Worm (Caenorhabditis elegans) whole organism, young adult: Measurements from ENCODE around the gene Y43C5A.2.

Experiments
- B0261.1 ChIP-seq: sonication (generic microtip); optimal IDR thresholded peaks from 2 replicates; lab custom pipeline; 2016; ENCODE audit warnings: mild to moderate bottlenecking, missing genetic modification characterization, moderate library complexity, missing compliant biosample characterization
- C17E4.6 ChIP-seq: fragments of 200-800 bp; sonication (Bioruptor generic); IDR thresholded peaks from 2 replicates; pipeline ENCODE4 v1.3.6; 2022; ENCODE audit warnings: missing genetic modification reagents, missing genetic modification characterization, missing compliant biosample characterization
- D2030.7 ChIP-seq: fragments of 200-800 bp; sonication (Bioruptor generic); IDR thresholded peaks from 2 replicates; pipeline ENCODE4 v1.3.6; 2022; ENCODE audit warnings: missing genetic modification reagents, missing genetic modification characterization, missing compliant biosample characterization
- F23B12.7 ChIP-seq: sonication (generic microtip); optimal IDR thresholded peaks from 2 replicates; lab custom pipeline; 2017; ENCODE audit warnings: missing genetic modification characterization, mild to moderate bottlenecking, missing compliant biosample characterization, antibody characterized with exemption, moderate library complexity; ENCODE audit not compliant: insufficient read depth
- F33H1.4 ChIP-seq: fragments of 200-800 bp; sonication (Bioruptor generic); IDR thresholded peaks from 2 replicates; pipeline ENCODE4 v1.3.6; 2022; ENCODE audit warnings: missing genetic modification reagents, missing genetic modification characterization, missing compliant biosample characterization
- F39B2.1 ChIP-seq: fragments of 200-800 bp; sonication (Bioruptor generic); IDR thresholded peaks from 2 replicates; pipeline ENCODE4 v1.3.6; 2022; ENCODE audit warnings: missing genetic modification reagents, missing genetic modification characterization, missing compliant biosample characterization
- F52B5.7 ChIP-seq: sonication (generic microtip); optimal IDR thresholded peaks from 2 replicates; lab custom pipeline; 2016; ENCODE audit warnings: mild to moderate bottlenecking, missing genetic modification characterization, missing compliant biosample characterization
- F55B11.4 ChIP-seq: sonication (generic microtip); optimal IDR thresholded peaks from 2 replicates; lab custom pipeline; 2016; ENCODE audit warnings: missing compliant biosample characterization, missing genetic modification characterization, borderline replicate concordance; ENCODE audit not compliant: insufficient read depth
- F57A8.1 ChIP-seq: fragments of 200-800 bp; sonication (Bioruptor generic); optimal IDR thresholded peaks from 2 replicates; lab custom pipeline; 2018; ENCODE audit warnings: mild to moderate bottlenecking, missing genetic modification characterization, moderate library complexity, missing compliant biosample characterization
- F57C9.4 ChIP-seq: sonication (generic microtip); optimal IDR thresholded peaks from 2 replicates; lab custom pipeline; 2017; ENCODE audit warnings: mild to moderate bottlenecking, missing genetic modification characterization, missing compliant biosample characterization
- T26A5.8 ChIP-seq: sonication (generic microtip); optimal IDR thresholded peaks from 2 replicates; lab custom pipeline; 2016; ENCODE audit warnings: missing genetic modification characterization, missing compliant biosample characterization
- Y56A3A.18 ChIP-seq: fragments of 200-800 bp; sonication (Bioruptor generic); IDR thresholded peaks from 2 replicates; pipeline ENCODE4 v1.3.6; 2022; ENCODE audit warnings: missing genetic modification reagents, missing genetic modification characterization, missing compliant biosample characterization
- Y67H2A.10 ChIP-seq: fragments of 200-800 bp; sonication (Bioruptor generic); conservative IDR thresholded peaks from 2 replicates; pipeline ENCODE4 v1.3.6; 2022; ENCODE audit warnings: missing genetic modification reagents, missing genetic modification characterization, missing compliant biosample characterization
- akir-1 ChIP-seq: fragments of 200-800 bp; sonication (Bioruptor generic); optimal IDR thresholded peaks from 2 replicates; lab custom pipeline; 2018; ENCODE audit warnings: mild to moderate bottlenecking, missing genetic modification characterization, moderate library complexity, missing compliant biosample characterization
- atf-7 ChIP-seq: sonication (generic microtip); optimal IDR thresholded peaks from 2 replicates; lab custom pipeline; 2017; ENCODE audit warnings: mild to moderate bottlenecking, missing genetic modification characterization, missing compliant biosample characterization
- attf-3 ChIP-seq: fragments of 200-800 bp; sonication (Bioruptor generic); conservative IDR thresholded peaks from 2 replicates; pipeline ENCODE4 v1.3.6; 2022; ENCODE audit warnings: missing genetic modification reagents, missing genetic modification characterization, missing compliant biosample characterization
- attf-6 ChIP-seq: fragments of 200-800 bp; sonication (Bioruptor generic); IDR thresholded peaks from 2 replicates; pipeline ENCODE4 v1.3.6; 2022; ENCODE audit warnings: missing genetic modification reagents, missing genetic modification characterization, missing compliant biosample characterization
- bed-2 ChIP-seq: fragments of 200-800 bp; sonication (Bioruptor generic); IDR thresholded peaks from 2 replicates; pipeline ENCODE4 v1.3.6; 2022; ENCODE audit warnings: missing genetic modification reagents, missing genetic modification characterization, missing compliant biosample characterization
- ceh-27 ChIP-seq: fragments of 200-800 bp; sonication (Bioruptor generic); optimal IDR thresholded peaks from 2 replicates; lab custom pipeline; 2018; ENCODE audit warnings: mild to moderate bottlenecking, missing genetic modification characterization, moderate library complexity, missing compliant biosample characterization
- ceh-58 ChIP-seq: fragments of 200-800 bp; sonication (Bioruptor generic); IDR thresholded peaks from 2 replicates; pipeline ENCODE4 v1.3.6; 2022; ENCODE audit warnings: missing genetic modification characterization, missing compliant biosample characterization
- ceh-79 ChIP-seq: sonication (generic microtip); optimal IDR thresholded peaks from 2 replicates; lab custom pipeline; 2017; ENCODE audit warnings: mild to moderate bottlenecking, missing genetic modification characterization, missing compliant biosample characterization
- ceh-91 ChIP-seq: fragments of 200-800 bp; sonication (Bioruptor generic); IDR thresholded peaks from 2 replicates; pipeline ENCODE4 v1.3.6; 2022; ENCODE audit warnings: missing genetic modification reagents, missing genetic modification characterization, missing compliant biosample characterization
- die-1 ChIP-seq: sonication (generic microtip); optimal IDR thresholded peaks from 2 replicates; lab custom pipeline; 2016; ENCODE audit warnings: missing genotype, mild to moderate bottlenecking, missing genetic modification characterization, missing compliant biosample characterization
- efl-1 ChIP-seq: fragments of 150-350 bp; optimal IDR thresholded peaks from 2 replicates; lab custom pipeline; 2014; ENCODE audit warnings: missing biosample characterization, missing genetic modification reagents, missing genetic modification characterization
- egl-18 ChIP-seq: fragments of 200-800 bp; sonication (Bioruptor generic); IDR thresholded peaks from 2 replicates; pipeline ENCODE4 v1.3.6; 2022; ENCODE audit warnings: missing genetic modification reagents, missing genetic modification characterization, missing compliant biosample characterization
- egl-44 ChIP-seq: fragments of 200-800 bp; sonication (Bioruptor generic); IDR thresholded peaks from 2 replicates; pipeline ENCODE4 v1.3.6; 2022; ENCODE audit warnings: missing genetic modification reagents, missing genetic modification characterization, missing compliant biosample characterization
- hsf-1 ChIP-seq: fragments of 200-800 bp; sonication (Bioruptor generic); IDR thresholded peaks from 2 replicates; pipeline ENCODE4 v1.3.6; 2022; ENCODE audit warnings: missing genetic modification reagents, missing genetic modification characterization, missing compliant biosample characterization
- lag-1 ChIP-seq: fragments of 200-800 bp; sonication (Bioruptor generic); IDR thresholded peaks from 2 replicates; pipeline ENCODE4 v1.3.6; 2022; ENCODE audit warnings: missing genetic modification reagents, missing genetic modification characterization, missing compliant biosample characterization
- lin-26 ChIP-seq: fragments of 200-800 bp; sonication (Bioruptor generic); IDR thresholded peaks from 2 replicates; pipeline ENCODE4 v1.3.6; 2022; ENCODE audit warnings: missing genetic modification reagents, missing genetic modification characterization, missing compliant biosample characterization
- madf-3 ChIP-seq: fragments of 200-800 bp; sonication (Bioruptor generic); IDR thresholded peaks from 2 replicates; pipeline ENCODE4 v1.3.6; 2022; ENCODE audit warnings: missing genetic modification reagents, missing genetic modification characterization, missing compliant biosample characterization
- madf-6 ChIP-seq: fragments of 200-800 bp; sonication (Bioruptor generic); IDR thresholded peaks from 2 replicates; pipeline ENCODE4 v1.3.6; 2022; ENCODE audit warnings: missing genetic modification reagents, missing genetic modification characterization, missing compliant biosample characterization
- mxl-1 ChIP-seq: sonication (generic microtip); optimal IDR thresholded peaks from 2 replicates; lab custom pipeline; 2016; ENCODE audit warnings: missing genetic modification characterization, missing compliant biosample characterization
- nfyb-1 ChIP-seq: fragments of 200-800 bp; sonication (Bioruptor generic); IDR thresholded peaks from 2 replicates; pipeline ENCODE4 v1.3.6; 2022; ENCODE audit warnings: missing genetic modification reagents, missing genetic modification characterization, missing compliant biosample characterization
- nhr-179 ChIP-seq: sonication (generic microtip); optimal IDR thresholded peaks from 2 replicates; lab custom pipeline; 2016; ENCODE audit warnings: mild to moderate bottlenecking, missing genetic modification characterization, missing compliant biosample characterization
- nhr-80 ChIP-seq: sonication (generic microtip); optimal IDR thresholded peaks from 2 replicates; lab custom pipeline; 2016; ENCODE audit warnings: missing genetic modification characterization, missing compliant biosample characterization
- nhr-90 ChIP-seq: sonication (generic microtip); optimal IDR thresholded peaks from 2 replicates; lab custom pipeline; 2016; ENCODE audit warnings: missing genotype, mild to moderate bottlenecking, missing genetic modification characterization, missing compliant biosample characterization
- pha-4 ChIP-seq: fragments of 150-350 bp; sonication (generic microtip); optimal IDR thresholded peaks from 2 replicates; lab custom pipeline; 2014; ENCODE audit warnings: missing biosample characterization, missing genetic modification reagents, missing genetic modification characterization
- sdz-38 ChIP-seq: sonication (generic microtip); optimal IDR thresholded peaks from 2 replicates; lab custom pipeline; 2016; ENCODE audit warnings: missing genotype, missing genetic modification characterization, missing compliant biosample characterization
- snpc-1.3 ChIP-seq: sonication (generic microtip); optimal IDR thresholded peaks from 2 replicates; lab custom pipeline; 2017; ENCODE audit warnings: missing genetic modification characterization, mild to moderate bottlenecking, missing compliant biosample characterization, antibody characterized with exemption, moderate library complexity, missing genotype, missing genetic modification reagents; ENCODE audit not compliant: insufficient read depth
- snpc-3.4 ChIP-seq: sonication (generic microtip); optimal IDR thresholded peaks from 2 replicates; lab custom pipeline; 2017; ENCODE audit warnings: missing genetic modification characterization, mild to moderate bottlenecking, missing compliant biosample characterization, antibody characterized with exemption, moderate library complexity, missing genotype, missing genetic modification reagents
- ztf-18 ChIP-seq: sonication (generic microtip); optimal IDR thresholded peaks from 2 replicates; lab custom pipeline; 2016; ENCODE audit warnings: missing genotype, mild to moderate bottlenecking, missing genetic modification characterization, missing compliant biosample characterization
- ztf-25 ChIP-seq: fragments of 200-800 bp; sonication (Bioruptor generic); IDR thresholded peaks from 2 replicates; pipeline ENCODE4 v1.3.6; 2022; ENCODE audit warnings: missing genetic modification reagents, missing genetic modification characterization, missing compliant biosample characterization
- ztf-26 ChIP-seq: sonication (generic microtip); optimal IDR thresholded peaks from 2 replicates; lab custom pipeline; 2017; ENCODE audit warnings: missing genetic modification characterization, missing compliant biosample characterization

Gene Y43C5A.2

DNA sequence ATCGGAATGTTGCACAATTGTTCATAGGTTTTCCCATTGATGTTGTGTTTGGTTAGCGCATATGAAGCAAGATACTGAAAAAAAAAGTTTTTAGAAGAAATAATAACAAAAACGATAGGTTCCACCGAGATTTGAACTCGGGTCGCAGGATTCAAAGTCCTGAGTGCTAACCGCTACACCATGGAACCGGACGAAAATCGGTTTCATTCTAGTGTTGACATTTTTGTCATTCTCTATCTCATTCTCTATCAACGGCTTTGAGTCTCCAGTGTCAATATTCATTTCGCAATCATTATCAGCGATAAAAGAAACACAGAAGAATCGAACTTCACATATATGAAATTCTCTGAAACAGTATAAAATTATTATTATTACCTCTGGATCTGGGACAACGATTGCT is 41.4 kb downstream of the Y43C5A.2 start (continued):
- TF ChIP-seq F23B12.7 (tag; lab: Kevin White, UChicago) (no peak), efl-1 (GFP tag; lab: Kevin White, UChicago) (no peak), hsf-1 (GFP tag; lab: Robert Waterston, UW) (no peak), snpc-1.3 (no peak), F33H1.4 (GFP tag; lab: Robert Waterston, UW) (no peak), bed-2 (no peak), lin-26 (GFP tag; lab: Robert Waterston, UW) (peak; percentile 71; the same call in 1 of the 2 replicates), lag-1 (no peak), nhr-80 (tag; lab: Kevin White, UChicago) (no peak), sdz-38 (tag; lab: Kevin White, UChicago) (no peak), F39B2.1 (GFP tag; lab: Robert Waterston, UW) (no peak), attf-6 (no peak), madf-6 (GFP tag; lab: Robert Waterston, UW) (no peak; the same call in 1 of the 2 replicates), nfyb-1 (GFP tag; lab: Robert Waterston, UW) (no peak), nhr-90 (tag; lab: Kevin White, UChicago) (peak; percentile 37), die-1 (peak; percentile 51), F57C9.4 (no peak), F52B5.7 (no peak), egl-18 (GFP tag; lab: Robert Waterston, UW) (no peak), C17E4.6 (GFP tag; lab: Robert Waterston, UW) (no peak), nhr-179 (no peak), pha-4 (tag; lab: Kevin White, UChicago) (no peak), egl-44 (GFP tag; lab: Robert Waterston, UW) (no peak), ztf-25 (GFP tag; lab: Robert Waterston, UW) (no peak), snpc-3.4 (tag; lab: Kevin White, UChicago) (no peak), attf-3 (GFP tag; lab: Robert Waterston, UW) (no peak), akir-1 (GFP tag; lab: Kevin White, UChicago) (no peak), F55B11.4 (no peak), Y56A3A.18 (no peak), mxl-1 (tag; lab: Kevin White, UChicago) (peak; percentile 35), ztf-18 (tag; lab: Kevin White, UChicago) (peak; percentile 8), Y67H2A.10 (no peak), T26A5.8 (tag; lab: Kevin White, UChicago) (no peak), F57A8.1 (GFP tag; lab: Kevin White, UChicago) (no peak), madf-3 (GFP tag; lab: Robert Waterston, UW) (no peak), ceh-91 (GFP tag; lab: Robert Waterston, UW) (no peak), ceh-27 (GFP tag; lab: Kevin White, UChicago) (no peak), ceh-79 (tag; lab: Kevin White, UChicago) (no peak), B0261.1 (tag; lab: Kevin White, UChicago) (peak; percentile 74), ceh-58 (GFP tag; lab: Robert Waterston, UW) (no peak), atf-7 (no peak), ztf-26 (tag; lab: Kevin White, UChicago) (no peak), D2030.7 (GFP tag; lab: Robert Waterston, UW) (0 out of 2 replicates have a peak, but pooled peaks have one; percentile 16)
